Fruit fly (Drosophila melanogaster): ENCODE measurements around the gene CG9698.

- TF ChIP-seq CG2678 (tag; optimal IDR thresholded peaks at IDR 0.05) (no peak), exex (tag; optimal IDR thresholded peaks at IDR 0.05) (no peak), Hmx (GFP tag; optimal IDR thresholded peaks at IDR 0.05) (no peak), CG12104 (GFP tag; optimal IDR thresholded peaks at IDR 0.05) (no peak), hb (GFP tag; IDR thresholded peaks at IDR 0.05; ENCODE audit: partially characterized antibody) (no peak), gsb-n (tag; optimal IDR thresholded peaks at IDR 0.05) (no peak), CG12391 (tag; optimal IDR thresholded peaks at IDR 0.05) (no peak), Sox102F (GFP tag; optimal IDR thresholded peaks at IDR 0.05) (no peak), lbe (GFP tag; optimal IDR thresholded peaks at IDR 0.05) (no peak), prd (optimal IDR thresholded peaks at IDR 0.05) (no peak), prd (GFP tag; IDR thresholded peaks at IDR 0.05) (no peak), Nf-YC (tag; optimal IDR thresholded peaks at IDR 0.05) (no peak), CG7786 (GFP tag; optimal IDR thresholded peaks at IDR 0.05) (no peak), CG9932 (GFP tag; IDR thresholded peaks at IDR 0.05) (no peak)
Measured at dm6 chr3R:30566181-30566902, 51.8 kb downstream of the CG9698 start.

All from whole organism, embryonic.